Worm (Caenorhabditis elegans) whole organism, L2 larva: ENCODE results near the gene F09A5.3.

ENCODE experiments used
- F13H6.1 ChIP-seq: sonication (generic microtip); optimal IDR thresholded peaks from 2 replicates; lab custom pipeline; 2016; ENCODE audit warnings: missing genetic modification characterization, missing compliant biosample characterization
- R02D3.7 ChIP-seq: fragments of 150-350 bp; optimal IDR thresholded peaks from 2 replicates; lab custom pipeline; 2014; ENCODE audit warnings: missing biosample characterization, missing genetic modification characterization
- ZK546.5 ChIP-seq: sonication (generic microtip); optimal IDR thresholded peaks from 2 replicates; lab custom pipeline; 2017; ENCODE audit warnings: missing biosample characterization, missing genetic modification characterization
- alr-1 ChIP-seq: fragments of 150-350 bp; optimal IDR thresholded peaks from 2 replicates; lab custom pipeline; 2014; ENCODE audit warnings: missing biosample characterization, missing genetic modification characterization
- aly-2 ChIP-seq: fragments of 150-350 bp; optimal IDR thresholded peaks from 2 replicates; lab custom pipeline; 2014; ENCODE audit warnings: missing biosample characterization, missing genetic modification characterization
- ama-1 ChIP-seq: fragments of 150-350 bp; optimal IDR thresholded peaks from 2 replicates; lab custom pipeline; 2018; ENCODE audit warnings: inconsistent platforms
- egl-27 ChIP-seq: sonication (generic microtip); optimal IDR thresholded peaks from 3 replicates; lab custom pipeline; 2017; ENCODE audit warnings: missing biosample characterization, missing genetic modification reagents, missing genetic modification characterization
- lsy-2 ChIP-seq, 2 experiments: fragments of 150-350 bp in 1 of 2; sonication (generic microtip) in 1 of 2; optimal IDR thresholded peaks; 2 replicates each; lab custom pipeline; 2014 to 2017; ENCODE audit warnings: missing biosample characterization in 2 of 2, missing genetic modification characterization in 2 of 2
- nhr-25 ChIP-seq: fragments of 150-350 bp; sonication (generic microtip); optimal IDR thresholded peaks from 3 replicates; lab custom pipeline; 2014; ENCODE audit warnings: missing biosample characterization, missing genetic modification characterization
- nhr-6 ChIP-seq: fragments of 150-350 bp; optimal IDR thresholded peaks from 2 replicates; lab custom pipeline; 2014; ENCODE audit warnings: missing biosample characterization, missing genetic modification characterization
- nhr-77 ChIP-seq: fragments of 150-350 bp; optimal IDR thresholded peaks from 2 replicates; lab custom pipeline; 2014; ENCODE audit warnings: missing biosample characterization, missing genetic modification characterization
- skn-1 ChIP-seq: sonication (generic microtip); optimal IDR thresholded peaks from 2 replicates; lab custom pipeline; 2017; ENCODE audit warnings: missing biosample characterization, missing genetic modification characterization
- sma-9 ChIP-seq, 2 experiments: fragments of 150-350 bp in 1 of 2; sonication (generic microtip) in 1 of 2; optimal IDR thresholded peaks; 2 replicates each; lab custom pipeline; 2014 to 2016; ENCODE audit warnings: missing genetic modification characterization in 2 of 2, mild to moderate bottlenecking in 1 of 2, missing biosample characterization in 1 of 2, missing compliant biosample characterization in 1 of 2, missing genetic modification reagents in 1 of 2, moderate library complexity in 1 of 2

ce11 chrX:13171206-13171605, 29.8 kb downstream of the F09A5.3 start:
- TF ChIP-seq ama-1 (lab: Kevin White, UChicago) (no peak), alr-1 (tag; lab: Kevin White, UChicago) (no peak), R02D3.7 (tag; lab: Kevin White, UChicago) (no peak), egl-27 (tag; lab: Kevin White, UChicago) (no peak), lsy-2 (tag; optimal IDR thresholded peaks at IDR 0.05; lab: Kevin White, UChicago) (peak in 1 of 2 experiments; percentile 33), nhr-25 (no peak), aly-2 (tag; lab: Kevin White, UChicago) (no peak), nhr-77 (no peak), sma-9 (GFP tag; optimal IDR thresholded peaks at IDR 0.05; lab: Kevin White, UChicago) (no peak), sma-9 (tag; optimal IDR thresholded peaks at IDR 0.05; lab: Kevin White, UChicago) (no peak), F13H6.1 (tag; lab: Kevin White, UChicago) (no peak), ZK546.5 (tag; lab: Kevin White, UChicago) (no peak), nhr-6 (tag; lab: Kevin White, UChicago) (no peak), skn-1 (tag; lab: Kevin White, UChicago) (no peak)
